Worm (Caenorhabditis elegans) whole organism, mixed stage, embryonic: ENCODE results near the gene cutl-18.

Experiments
- ceh-43 ChIP-seq: fragments of 200-800 bp; sonication (Bioruptor generic); optimal IDR thresholded peaks from 2 replicates; lab custom pipeline; 2018; ENCODE audit warnings: mild to moderate bottlenecking, missing genetic modification characterization, moderate library complexity, missing compliant biosample characterization
- elt-3 ChIP-seq: fragments of 150-350 bp; optimal IDR thresholded peaks from 2 replicates; lab custom pipeline; 2014; ENCODE audit warnings: missing biosample characterization, missing genetic modification characterization
- hlh-1 ChIP-seq: fragments of 150-350 bp; optimal IDR thresholded peaks from 2 replicates; lab custom pipeline; 2014; ENCODE audit warnings: missing biosample characterization, missing genetic modification reagents, missing genetic modification characterization
- lin-13 ChIP-seq: fragments of 150-350 bp; optimal IDR thresholded peaks from 2 replicates; lab custom pipeline; 2014; ENCODE audit warnings: missing biosample characterization, missing genetic modification characterization
- lsy-2 ChIP-seq: fragments of 150-350 bp; optimal IDR thresholded peaks from 2 replicates; lab custom pipeline; 2014; ENCODE audit warnings: missing biosample characterization, missing genetic modification characterization
- mab-5 ChIP-seq: fragments of 150-350 bp; optimal IDR thresholded peaks from 2 replicates; lab custom pipeline; 2014; ENCODE audit warnings: missing biosample characterization, missing genetic modification characterization
- mep-1 ChIP-seq: fragments of 150-350 bp; optimal IDR thresholded peaks from 2 replicates; lab custom pipeline; 2017; ENCODE audit warnings: missing biosample characterization, missing genetic modification reagents, missing genetic modification characterization, inconsistent platforms
- nhr-12 ChIP-seq: fragments of 150-350 bp; optimal IDR thresholded peaks from 2 replicates; lab custom pipeline; 2014; ENCODE audit warnings: missing biosample characterization, missing genetic modification characterization
- nhr-76 ChIP-seq: sonication (generic microtip); optimal IDR thresholded peaks from 2 replicates; lab custom pipeline; 2017; ENCODE audit warnings: missing biosample characterization, missing genetic modification characterization
- sptf-1 ChIP-seq: sonication (generic microtip); optimal IDR thresholded peaks from 2 replicates; lab custom pipeline; 2017; ENCODE audit warnings: mild to moderate bottlenecking, missing genetic modification characterization, moderate library complexity, missing compliant biosample characterization
- unc-62 ChIP-seq: fragments of 150-350 bp; optimal IDR thresholded peaks from 2 replicates; lab custom pipeline; 2014; ENCODE audit warnings: missing biosample characterization, missing genetic modification reagents, missing genetic modification characterization
- ztf-11 ChIP-seq: fragments of 150-350 bp; optimal IDR thresholded peaks from 2 replicates; lab custom pipeline; 2014; ENCODE audit warnings: missing biosample characterization, missing genetic modification characterization

DNA sequence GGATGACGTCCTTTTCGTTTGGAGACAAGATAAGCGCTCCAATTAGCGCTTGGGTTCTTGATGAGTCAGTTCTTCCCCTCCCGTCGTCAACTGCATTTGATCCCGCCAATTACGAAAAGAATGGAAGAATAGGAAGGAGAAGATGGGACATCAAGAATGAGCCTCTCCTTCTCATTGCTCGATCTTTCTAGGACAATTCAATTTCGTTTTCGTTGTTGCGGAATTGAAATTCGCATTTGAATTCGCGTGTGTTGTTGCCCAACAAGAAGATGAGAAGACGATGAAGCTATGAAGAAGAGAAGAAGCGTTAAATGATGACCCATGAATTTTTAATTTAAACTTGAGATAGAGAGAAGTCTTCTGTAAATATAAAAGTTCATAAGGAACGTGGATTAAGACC is 20.2 kb upstream of the cutl-18 start:
- TF ChIP-seq lsy-2 (tag; lab: Kevin White, UChicago) = no peak
- TF ChIP-seq sptf-1 (tag; lab: Kevin White, UChicago) = no peak
- TF ChIP-seq unc-62 = no peak
- TF ChIP-seq mep-1 = no peak
- TF ChIP-seq mab-5 = no peak
- TF ChIP-seq lin-13 (tag; lab: Kevin White, UChicago) = no peak
- no peak for TF ChIP-seq nhr-12 (tag; lab: Kevin White, UChicago)
- TF ChIP-seq ztf-11 (tag; lab: Kevin White, UChicago) = no peak
- TF ChIP-seq ceh-43 = no peak
- no peak for TF ChIP-seq hlh-1 (tag; lab: Kevin White, UChicago)
- no peak for TF ChIP-seq elt-3 (tag; lab: Kevin White, UChicago)
- TF ChIP-seq nhr-76 (tag; lab: Kevin White, UChicago) = no peak
